Worm (Caenorhabditis elegans) whole organism, young adult: ENCODE results near the gene K04C2.8.

Experiments used
- B0019.2 ChIP-seq: fragments of 200-800 bp; sonication (Bioruptor generic); conservative IDR thresholded peaks from 2 replicates; pipeline ENCODE4 v1.3.6; 2022; ENCODE audit warnings: missing genetic modification reagents, missing genetic modification characterization, missing compliant biosample characterization
- B0336.3 ChIP-seq: fragments of 200-800 bp; sonication (Bioruptor generic); IDR thresholded peaks from 2 replicates; pipeline ENCODE4 v1.3.6; 2022; ENCODE audit warnings: missing genetic modification characterization, missing compliant biosample characterization
- C06A6.2 ChIP-seq: fragments of 200-800 bp; sonication (Bioruptor generic); conservative IDR thresholded peaks from 2 replicates; pipeline ENCODE4 v1.3.6; 2022; ENCODE audit warnings: missing genetic modification characterization, missing compliant biosample characterization
- F22D6.2 ChIP-seq: sonication (generic microtip); optimal IDR thresholded peaks from 2 replicates; lab custom pipeline; 2016; ENCODE audit warnings: mild to moderate bottlenecking, missing genetic modification characterization, missing compliant biosample characterization
- F39B2.1 ChIP-seq: fragments of 200-800 bp; sonication (Bioruptor generic); IDR thresholded peaks from 2 replicates; pipeline ENCODE4 v1.3.6; 2022; ENCODE audit warnings: missing genetic modification reagents, missing genetic modification characterization, missing compliant biosample characterization
- F57C9.4 ChIP-seq: sonication (generic microtip); optimal IDR thresholded peaks from 2 replicates; lab custom pipeline; 2017; ENCODE audit warnings: mild to moderate bottlenecking, missing genetic modification characterization, missing compliant biosample characterization
- Y56A3A.18 ChIP-seq: fragments of 200-800 bp; sonication (Bioruptor generic); IDR thresholded peaks from 2 replicates; pipeline ENCODE4 v1.3.6; 2022; ENCODE audit warnings: missing genetic modification reagents, missing genetic modification characterization, missing compliant biosample characterization
- Y67H2A.10 ChIP-seq: fragments of 200-800 bp; sonication (Bioruptor generic); conservative IDR thresholded peaks from 2 replicates; pipeline ENCODE4 v1.3.6; 2022; ENCODE audit warnings: missing genetic modification reagents, missing genetic modification characterization, missing compliant biosample characterization
- Y79H2A.3 ChIP-seq: fragments of 200-800 bp; sonication (Bioruptor generic); conservative IDR thresholded peaks from 2 replicates; pipeline ENCODE4 v1.3.6; 2022; ENCODE audit warnings: missing genetic modification reagents, missing genetic modification characterization, missing compliant biosample characterization
- Y95B8A.8 ChIP-seq: fragments of 200-800 bp; sonication (Bioruptor generic); IDR thresholded peaks from 2 replicates; pipeline ENCODE4 v1.3.6; 2022; ENCODE audit warnings: missing genetic modification reagents, missing genetic modification characterization, missing compliant biosample characterization
- akir-1 ChIP-seq: fragments of 200-800 bp; sonication (Bioruptor generic); optimal IDR thresholded peaks from 2 replicates; lab custom pipeline; 2018; ENCODE audit warnings: mild to moderate bottlenecking, missing genetic modification characterization, moderate library complexity, missing compliant biosample characterization
- ceh-40 ChIP-seq: fragments of 200-800 bp; sonication (Bioruptor generic); IDR thresholded peaks from 2 replicates; pipeline ENCODE4 v1.3.6; 2022; ENCODE audit warnings: missing genetic modification characterization, missing compliant biosample characterization
- die-1 ChIP-seq: sonication (generic microtip); optimal IDR thresholded peaks from 2 replicates; lab custom pipeline; 2016; ENCODE audit warnings: missing genotype, mild to moderate bottlenecking, missing genetic modification characterization, missing compliant biosample characterization
- dpff-1 ChIP-seq: sonication (generic microtip); optimal IDR thresholded peaks from 2 replicates; lab custom pipeline; 2017; ENCODE audit warnings: mild to moderate bottlenecking, missing genetic modification characterization, missing compliant biosample characterization
- dpl-1 ChIP-seq: fragments of 150-350 bp; optimal IDR thresholded peaks from 2 replicates; lab custom pipeline; 2014; ENCODE audit warnings: missing biosample characterization, missing genetic modification reagents, missing genetic modification characterization
- efl-1 ChIP-seq: fragments of 150-350 bp; optimal IDR thresholded peaks from 2 replicates; lab custom pipeline; 2014; ENCODE audit warnings: missing biosample characterization, missing genetic modification reagents, missing genetic modification characterization
- ets-4 ChIP-seq: fragments of 200-800 bp; sonication (Bioruptor generic); optimal IDR thresholded peaks from 2 replicates; lab custom pipeline; 2018; ENCODE audit warnings: mild to moderate bottlenecking, missing genetic modification characterization, missing compliant biosample characterization
- fkh-3 ChIP-seq: sonication (generic microtip); optimal IDR thresholded peaks from 2 replicates; lab custom pipeline; 2016; ENCODE audit warnings: mild to moderate bottlenecking, missing genetic modification characterization, missing compliant biosample characterization
- hlh-26 ChIP-seq: fragments of 200-800 bp; sonication (Bioruptor generic); conservative IDR thresholded peaks from 2 replicates; pipeline ENCODE4 v1.3.6; 2022; ENCODE audit warnings: missing genetic modification reagents, missing genetic modification characterization, missing compliant biosample characterization
- hmg-1.2 ChIP-seq: fragments of 200-800 bp; sonication (Bioruptor generic); IDR thresholded peaks from 2 replicates; pipeline ENCODE4 v1.3.6; 2022; ENCODE audit warnings: missing genetic modification reagents, missing genetic modification characterization, missing compliant biosample characterization
- hrde-1 ChIP-seq: sonication (generic microtip); optimal IDR thresholded peaks from 2 replicates; lab custom pipeline; 2016; ENCODE audit warnings: missing genetic modification characterization, mild to moderate bottlenecking, missing compliant biosample characterization, moderate library complexity, missing genotype, missing genetic modification reagents, borderline replicate concordance
- lsl-1 ChIP-seq: fragments of 200-800 bp; sonication (Bioruptor generic); optimal IDR thresholded peaks from 2 replicates; lab custom pipeline; 2018; ENCODE audit warnings: mild to moderate bottlenecking, missing genetic modification characterization, moderate library complexity, missing compliant biosample characterization
- nfya-2 ChIP-seq: fragments of 200-800 bp; sonication (Bioruptor generic); IDR thresholded peaks from 2 replicates; pipeline ENCODE4 v1.3.6; 2022; ENCODE audit warnings: missing genetic modification reagents, missing genetic modification characterization, missing compliant biosample characterization
- nhr-179 ChIP-seq: sonication (generic microtip); optimal IDR thresholded peaks from 2 replicates; lab custom pipeline; 2016; ENCODE audit warnings: mild to moderate bottlenecking, missing genetic modification characterization, missing compliant biosample characterization
- nhr-27 ChIP-seq: fragments of 200-800 bp; sonication (Bioruptor generic); optimal IDR thresholded peaks from 2 replicates; lab custom pipeline; 2018; ENCODE audit warnings: mild to moderate bottlenecking, missing genetic modification characterization, moderate library complexity, missing compliant biosample characterization
- nhr-80 ChIP-seq: sonication (generic microtip); optimal IDR thresholded peaks from 2 replicates; lab custom pipeline; 2016; ENCODE audit warnings: missing genetic modification characterization, missing compliant biosample characterization
- nhr-90 ChIP-seq: sonication (generic microtip); optimal IDR thresholded peaks from 2 replicates; lab custom pipeline; 2016; ENCODE audit warnings: missing genotype, mild to moderate bottlenecking, missing genetic modification characterization, missing compliant biosample characterization
- rec-8 ChIP-seq, 2 experiments: sonication (generic microtip); optimal IDR thresholded peaks; 2 replicates each; lab custom pipeline; 2016; ENCODE audit warnings: mild to moderate bottlenecking in 2 of 2, missing genetic modification characterization in 2 of 2, missing genetic modification reagents in 2 of 2, missing genotype in 2 of 2, missing biosample characterization in 1 of 2, missing compliant biosample characterization in 1 of 2, moderate library complexity in 1 of 2
- rpc-1 ChIP-seq, 2 experiments: fragments of 150-350 bp in 1 of 2; sonication (generic microtip) in 1 of 2; optimal IDR thresholded peaks; 2 replicates each; lab custom pipeline; 2014 to 2018; ENCODE audit warnings: missing biosample characterization in 1 of 2, missing genetic modification characterization in 1 of 2, missing genetic modification reagents in 1 of 2, missing genotype in 1 of 2
- sdz-38 ChIP-seq: sonication (generic microtip); optimal IDR thresholded peaks from 2 replicates; lab custom pipeline; 2016; ENCODE audit warnings: missing genotype, missing genetic modification characterization, missing compliant biosample characterization
- snpc-1.3 ChIP-seq: sonication (generic microtip); optimal IDR thresholded peaks from 2 replicates; lab custom pipeline; 2017; ENCODE audit warnings: missing genetic modification characterization, mild to moderate bottlenecking, missing compliant biosample characterization, antibody characterized with exemption, moderate library complexity, missing genotype, missing genetic modification reagents; ENCODE audit not compliant: insufficient read depth
- unc-130 ChIP-seq: sonication (generic microtip); optimal IDR thresholded peaks from 2 replicates; lab custom pipeline; 2016; ENCODE audit warnings: missing genetic modification reagents, missing genetic modification characterization, missing compliant biosample characterization
- unc-62 ChIP-seq: fragments of 150-350 bp; optimal IDR thresholded peaks from 2 replicates; lab custom pipeline; 2014; ENCODE audit warnings: missing biosample characterization, missing genetic modification reagents, missing genetic modification characterization
- zfh-2 ChIP-seq: fragments of 200-800 bp; sonication (Bioruptor generic); conservative IDR thresholded peaks from 2 replicates; pipeline ENCODE4 v1.3.6; 2022; ENCODE audit warnings: missing genetic modification reagents, missing genetic modification characterization, missing compliant biosample characterization
- ztf-18 ChIP-seq: sonication (generic microtip); optimal IDR thresholded peaks from 2 replicates; lab custom pipeline; 2016; ENCODE audit warnings: missing genotype, mild to moderate bottlenecking, missing genetic modification characterization, missing compliant biosample characterization
- ztf-22 ChIP-seq: fragments of 200-800 bp; sonication (Bioruptor generic); optimal IDR thresholded peaks from 2 replicates; lab custom pipeline; 2018; ENCODE audit warnings: mild to moderate bottlenecking, missing genetic modification characterization, moderate library complexity, missing compliant biosample characterization

The K04C2.8 gene

ce11 chrIII:6831312-6831711 is 38.8 kb upstream of the K04C2.8 start:
- TF ChIP-seq B0336.3 (GFP tag; lab: Robert Waterston, UW) (no peak), unc-130 (GFP tag; lab: Kevin White, UChicago) (no peak), unc-62 (GFP tag; lab: Kevin White, UChicago) (no peak), nhr-179 (tag; lab: Kevin White, UChicago) (no peak), rpc-1 (optimal IDR thresholded peaks at IDR 0.05; lab: Kevin White, UChicago) (no peak), rpc-1 (tag; optimal IDR thresholded peaks at IDR 0.05; lab: Kevin White, UChicago) (no peak), C06A6.2 (GFP tag; lab: Robert Waterston, UW) (no peak), hrde-1 (tag; lab: Kevin White, UChicago) (no peak), hmg-1.2 (GFP tag; lab: Robert Waterston, UW) (no peak), efl-1 (no peak), B0019.2 (GFP tag; lab: Robert Waterston, UW) (no peak), snpc-1.3 (tag; lab: Kevin White, UChicago) (no peak), dpff-1 (tag; lab: Kevin White, UChicago) (no peak), rec-8 (tag; optimal IDR thresholded peaks at IDR 0.05; lab: Kevin White, UChicago) (no peak), zfh-2 (GFP tag; lab: Robert Waterston, UW) (no peak), Y67H2A.10 (no peak), nhr-27 (no peak), ztf-22 (GFP tag; lab: Kevin White, UChicago) (no peak)

- TF ChIP-seq lsl-1 (GFP tag; lab: Kevin White, UChicago) = no peak
- no peak for TF ChIP-seq F57C9.4
- no peak for TF ChIP-seq nfya-2 (GFP tag; lab: Robert Waterston, UW)
- no peak for TF ChIP-seq die-1 (tag; lab: Kevin White, UChicago)
- no peak for TF ChIP-seq Y79H2A.3 (GFP tag; lab: Robert Waterston, UW)
- no peak for TF ChIP-seq dpl-1 (GFP tag; lab: Kevin White, UChicago)
- TF ChIP-seq nhr-90 (tag; lab: Kevin White, UChicago) = no peak
- TF ChIP-seq hlh-26 (GFP tag; lab: Robert Waterston, UW) = no peak
- no peak for TF ChIP-seq ztf-18 (tag; lab: Kevin White, UChicago)
- TF ChIP-seq nhr-80 (tag; lab: Kevin White, UChicago) = no peak
- no peak for TF ChIP-seq Y95B8A.8 (GFP tag; lab: Robert Waterston, UW)
- TF ChIP-seq F22D6.2 (tag; lab: Kevin White, UChicago) = no peak
- no peak for TF ChIP-seq F39B2.1 (GFP tag; lab: Robert Waterston, UW)
- no peak for TF ChIP-seq akir-1 (GFP tag; lab: Kevin White, UChicago)
- no peak for TF ChIP-seq fkh-3 (tag; lab: Kevin White, UChicago)
Observed at ce11 chrIII:6837320-6837719, 32.8 kb upstream of the K04C2.8 start.

- TF ChIP-seq Y56A3A.18 (no peak), ets-4 (GFP tag; lab: Kevin White, UChicago) (no peak), hlh-26 (GFP tag; lab: Robert Waterston, UW) (no peak), ceh-40 (GFP tag; lab: Robert Waterston, UW) (no peak), efl-1 (no peak), Y95B8A.8 (GFP tag; lab: Robert Waterston, UW) (no peak), sdz-38 (no peak)
Observed at ce11 chrIII:6839091-6839490, 31.0 kb upstream of the K04C2.8 start.
